Fruit fly (Drosophila melanogaster) whole organism, embryonic: ENCODE results near the gene Uggt.

ENCODE experiments used
- Abd-B ChIP-seq: fragments of 200-800 bp; sonication (Bioruptor generic); optimal IDR thresholded peaks from 2 replicates; lab custom pipeline; 2018; ENCODE audit warnings: missing biosample characterization, mild to moderate bottlenecking, missing genetic modification characterization, moderate library complexity
- CG10431 ChIP-seq: fragments of 200-800 bp; sonication (Bioruptor generic); optimal IDR thresholded peaks from 3 replicates; lab custom pipeline; 2018; ENCODE audit warnings: missing biosample characterization, mild to moderate bottlenecking, missing genetic modification characterization
- CG11247 ChIP-seq: fragments of 200-800 bp; sonication (Bioruptor generic); IDR thresholded peaks from 2 replicates; pipeline ENCODE4 v1.3.6; 2022; ENCODE audit warnings: missing biosample characterization, missing genetic modification characterization
- CG12071 ChIP-seq: fragments of 200-800 bp; sonication (Bioruptor generic); optimal IDR thresholded peaks from 3 replicates; lab custom pipeline; 2018; ENCODE audit warnings: missing biosample characterization, mild to moderate bottlenecking, missing genetic modification characterization
- CG14710 ChIP-seq: fragments of 200-800 bp; sonication (Bioruptor generic); optimal IDR thresholded peaks from 3 replicates; lab custom pipeline; 2019; ENCODE audit warnings: missing biosample characterization, mild to moderate bottlenecking, missing genetic modification characterization, moderate library complexity
- CG15269 ChIP-seq: fragments of 200-800 bp; sonication (Bioruptor generic); optimal IDR thresholded peaks from 2 replicates; lab custom pipeline; 2018; ENCODE audit warnings: missing biosample characterization, mild to moderate bottlenecking, missing genetic modification characterization, moderate library complexity
- CG15514 ChIP-seq: fragments of 200-800 bp; sonication (Bioruptor generic); optimal IDR thresholded peaks from 3 replicates; lab custom pipeline; 2017; ENCODE audit warnings: missing biosample characterization, missing genetic modification characterization, mild to moderate bottlenecking, moderate library complexity, missing genetic modification reagents
- CG1647 ChIP-seq: fragments of 200-800 bp; sonication (Bioruptor generic); optimal IDR thresholded peaks from 3 replicates; lab custom pipeline; 2016; ENCODE audit warnings: missing biosample characterization, missing genetic modification characterization
- CG17361 ChIP-seq: fragments of 200-800 bp; sonication (Bioruptor generic); IDR thresholded peaks from 3 replicates; pipeline ENCODE4 v1.3.6; 2022; ENCODE audit warnings: missing biosample characterization, missing genetic modification characterization
- CG17385 ChIP-seq: fragments of 200-800 bp; sonication (Bioruptor generic); optimal IDR thresholded peaks from 3 replicates; lab custom pipeline; 2018; ENCODE audit warnings: missing biosample characterization, mild to moderate bottlenecking, missing genetic modification characterization
- CG17568 ChIP-seq: fragments of 200-800 bp; sonication (Bioruptor generic); optimal IDR thresholded peaks from 2 replicates; lab custom pipeline; 2018; ENCODE audit warnings: missing biosample characterization, mild to moderate bottlenecking, missing genetic modification characterization, moderate library complexity
- CG2678 ChIP-seq: fragments of 200-800 bp; sonication (Bioruptor generic); optimal IDR thresholded peaks from 3 replicates; lab custom pipeline; 2019; ENCODE audit warnings: missing biosample characterization, mild to moderate bottlenecking, missing genetic modification characterization, moderate library complexity
- CG2875 ChIP-seq: fragments of 200-800 bp; sonication (Bioruptor generic); optimal IDR thresholded peaks from 2 replicates; lab custom pipeline; 2017; ENCODE audit warnings: missing biosample characterization, mild to moderate bottlenecking, missing genetic modification characterization, missing genetic modification reagents
- CG30431 ChIP-seq: fragments of 200-800 bp; sonication (Bioruptor generic); optimal IDR thresholded peaks from 2 replicates; lab custom pipeline; 2017; ENCODE audit warnings: missing biosample characterization, missing genetic modification characterization
- CG3065 ChIP-seq: fragments of 200-800 bp; sonication (Bioruptor generic); optimal IDR thresholded peaks from 2 replicates; lab custom pipeline; 2016; ENCODE audit warnings: missing biosample characterization, missing genetic modification characterization
- CG31365 ChIP-seq: fragments of 200-800 bp; sonication (Bioruptor generic); optimal IDR thresholded peaks from 2 replicates; lab custom pipeline; 2018; ENCODE audit warnings: missing biosample characterization, mild to moderate bottlenecking, missing genetic modification characterization
- CG9727 ChIP-seq: fragments of 200-800 bp; sonication (Bioruptor generic); optimal IDR thresholded peaks from 3 replicates; lab custom pipeline; 2017; ENCODE audit warnings: missing biosample characterization, mild to moderate bottlenecking, missing genetic modification characterization
- D19A ChIP-seq: fragments of 200-800 bp; optimal IDR thresholded peaks from 3 replicates; lab custom pipeline; 2019; ENCODE audit warnings: missing biosample characterization, mild to moderate bottlenecking, missing genetic modification characterization, moderate library complexity
- Dek ChIP-seq: fragments of 200-800 bp; sonication (Bioruptor generic); optimal IDR thresholded peaks from 3 replicates; lab custom pipeline; 2019; ENCODE audit warnings: missing biosample characterization, mild to moderate bottlenecking, missing genetic modification characterization, moderate library complexity
- Doc3 ChIP-seq: fragments of 200-800 bp; sonication (Bioruptor generic); IDR thresholded peaks from 3 replicates; pipeline ENCODE4 v1.3.6; 2022; ENCODE audit warnings: missing biosample characterization, missing genetic modification characterization; ENCODE audit not compliant: partially characterized antibody
- Fer1 ChIP-seq: fragments of 200-800 bp; sonication (Bioruptor generic); optimal IDR thresholded peaks from 2 replicates; lab custom pipeline; 2017; ENCODE audit warnings: missing biosample characterization, mild to moderate bottlenecking, missing genetic modification characterization
- Hand ChIP-seq: fragments of 200-800 bp; sonication (Bioruptor generic); optimal IDR thresholded peaks from 2 replicates; lab custom pipeline; 2017; ENCODE audit warnings: mild to moderate bottlenecking, missing biosample characterization, missing genetic modification reagents, missing genetic modification characterization
- HmgZ ChIP-seq: fragments of 200-800 bp; sonication (Bioruptor generic); optimal IDR thresholded peaks from 2 replicates; lab custom pipeline; 2018; ENCODE audit warnings: missing biosample characterization, mild to moderate bottlenecking, missing genetic modification characterization
- Hr39 ChIP-seq: fragments of >200 bp; optimal IDR thresholded peaks from 2 replicates; lab custom pipeline; 2017
- Jarid2 ChIP-seq: fragments of 200-800 bp; sonication (Bioruptor generic); optimal IDR thresholded peaks from 3 replicates; lab custom pipeline; 2017; ENCODE audit warnings: mild to moderate bottlenecking, missing biosample characterization, missing genetic modification reagents, missing genetic modification characterization
- MTF-1 ChIP-seq: fragments of 200-800 bp; sonication (Bioruptor generic); optimal IDR thresholded peaks from 2 replicates; lab custom pipeline; 2018; ENCODE audit warnings: missing biosample characterization, mild to moderate bottlenecking, missing genetic modification characterization, borderline replicate concordance
- Mad ChIP-seq: fragments of 200-800 bp; sonication (Bioruptor generic); optimal IDR thresholded peaks from 2 replicates; lab custom pipeline; 2016; ENCODE audit warnings: missing biosample characterization, missing genetic modification characterization
- Oaz ChIP-seq: fragments of 200-800 bp; sonication (Bioruptor generic); IDR thresholded peaks from 2 replicates; pipeline ENCODE4 v1.3.6; 2022; ENCODE audit warnings: missing biosample characterization, missing genetic modification characterization
- Rx ChIP-seq: fragments of 200-800 bp; sonication (Bioruptor generic); IDR thresholded peaks from 2 replicates; pipeline ENCODE4 v1.3.6; 2022; ENCODE audit warnings: missing biosample characterization, missing genetic modification characterization
- Sry-β ChIP-seq: fragments of 200-800 bp; sonication (Bioruptor generic); optimal IDR thresholded peaks from 2 replicates; lab custom pipeline; 2018; ENCODE audit warnings: missing biosample characterization, mild to moderate bottlenecking, missing genetic modification characterization, moderate library complexity
- Stat92E ChIP-seq, 3 experiments: fragments of >200 bp in 2 of 3; fragments of 200-800 bp in 1 of 3; sonication (Bioruptor generic) in 1 of 3; optimal IDR thresholded peaks; 2 replicates each; lab custom pipeline; 2017 to 2019; ENCODE audit warnings: missing biosample characterization in 3 of 3, missing genetic modification characterization in 3 of 3, mild to moderate bottlenecking in 1 of 3, moderate library complexity in 1 of 3
- Trl ChIP-seq, 3 experiments: fragments of >200 bp in 2 of 3; fragments of 200-800 bp in 1 of 3; sonication (Bioruptor generic) in 1 of 3; optimal IDR thresholded peaks; 2 replicates in 1 of 3; 3 replicates in 2 of 3; lab custom pipeline; 2016 to 2017; ENCODE audit warnings: missing biosample characterization in 1 of 3, missing genetic modification characterization in 1 of 3
- Xrp1 ChIP-seq: fragments of 200-800 bp; sonication (Bioruptor generic); IDR thresholded peaks from 2 replicates; pipeline ENCODE4 v1.3.6; 2022; ENCODE audit warnings: missing biosample characterization, missing genetic modification characterization
- bab2 ChIP-seq: fragments of 200-800 bp; sonication (Bioruptor generic); optimal IDR thresholded peaks from 2 replicates; lab custom pipeline; 2016; ENCODE audit warnings: missing biosample characterization, missing genetic modification characterization
- cato ChIP-seq: fragments of 200-800 bp; sonication (Bioruptor generic); optimal IDR thresholded peaks from 2 replicates; lab custom pipeline; 2016; ENCODE audit warnings: missing biosample characterization, missing genetic modification characterization, borderline replicate concordance
- caup ChIP-seq: fragments of 200-800 bp; sonication (Bioruptor generic); optimal IDR thresholded peaks from 3 replicates; lab custom pipeline; 2017; ENCODE audit warnings: missing biosample characterization, mild to moderate bottlenecking, missing genetic modification characterization, moderate library complexity; ENCODE audit not compliant: severe bottlenecking
- dan ChIP-seq: fragments of 200-800 bp; sonication (Bioruptor generic); IDR thresholded peaks from 2 replicates; pipeline ENCODE4 v1.3.6; 2022; ENCODE audit warnings: missing biosample characterization, missing genetic modification characterization
- fd96Cb ChIP-seq: fragments of 200-800 bp; sonication (Bioruptor generic); optimal IDR thresholded peaks from 2 replicates; lab custom pipeline; 2018; ENCODE audit warnings: missing biosample characterization, mild to moderate bottlenecking, missing genetic modification characterization, moderate library complexity
- grn ChIP-seq: fragments of 200-800 bp; sonication (Bioruptor generic); optimal IDR thresholded peaks from 3 replicates; lab custom pipeline; 2017; ENCODE audit warnings: missing biosample characterization, missing genetic modification characterization
- h ChIP-seq: fragments of >200 bp; optimal IDR thresholded peaks from 2 replicates; lab custom pipeline; 2017
- nmo ChIP-seq: fragments of 200-800 bp; sonication (Bioruptor generic); optimal IDR thresholded peaks from 2 replicates; lab custom pipeline; 2018; ENCODE audit warnings: missing biosample characterization, mild to moderate bottlenecking, missing genetic modification characterization, moderate library complexity
- nom ChIP-seq: fragments of 200-800 bp; sonication (Bioruptor generic); optimal IDR thresholded peaks from 2 replicates; lab custom pipeline; 2017; ENCODE audit warnings: missing biosample characterization, missing genetic modification characterization, mild to moderate bottlenecking, moderate library complexity, missing genetic modification reagents
- odd ChIP-seq: fragments of 200-800 bp; sonication (Bioruptor generic); optimal IDR thresholded peaks from 2 replicates; lab custom pipeline; 2017; ENCODE audit warnings: missing biosample characterization, mild to moderate bottlenecking, missing genetic modification characterization
- onecut ChIP-seq: fragments of 200-800 bp; sonication (Bioruptor generic); IDR thresholded peaks from 2 replicates; pipeline ENCODE4 v1.3.6; 2022; ENCODE audit warnings: missing biosample characterization, missing genetic modification characterization
- salm ChIP-seq: fragments of 200-800 bp; sonication (Bioruptor generic); optimal IDR thresholded peaks from 2 replicates; lab custom pipeline; 2018; ENCODE audit warnings: missing biosample characterization, mild to moderate bottlenecking, missing genetic modification characterization
- sob ChIP-seq: fragments of 200-800 bp; sonication (Bioruptor generic); IDR thresholded peaks from 2 replicates; pipeline ENCODE4 v1.3.6; 2022; ENCODE audit warnings: missing biosample characterization, missing genetic modification characterization
- sug ChIP-seq: fragments of 200-800 bp; optimal IDR thresholded peaks from 2 replicates; lab custom pipeline; 2019; ENCODE audit warnings: missing biosample characterization, mild to moderate bottlenecking, missing genetic modification characterization, moderate library complexity
- tx ChIP-seq: fragments of 200-800 bp; sonication (Bioruptor generic); optimal IDR thresholded peaks from 2 replicates; lab custom pipeline; 2016; ENCODE audit warnings: missing biosample characterization, missing genetic modification characterization
- unpg ChIP-seq: fragments of 200-800 bp; sonication (Bioruptor generic); optimal IDR thresholded peaks from 3 replicates; lab custom pipeline; 2018; ENCODE audit warnings: missing biosample characterization, mild to moderate bottlenecking, missing genetic modification characterization, moderate library complexity

Gene Uggt

DNA sequence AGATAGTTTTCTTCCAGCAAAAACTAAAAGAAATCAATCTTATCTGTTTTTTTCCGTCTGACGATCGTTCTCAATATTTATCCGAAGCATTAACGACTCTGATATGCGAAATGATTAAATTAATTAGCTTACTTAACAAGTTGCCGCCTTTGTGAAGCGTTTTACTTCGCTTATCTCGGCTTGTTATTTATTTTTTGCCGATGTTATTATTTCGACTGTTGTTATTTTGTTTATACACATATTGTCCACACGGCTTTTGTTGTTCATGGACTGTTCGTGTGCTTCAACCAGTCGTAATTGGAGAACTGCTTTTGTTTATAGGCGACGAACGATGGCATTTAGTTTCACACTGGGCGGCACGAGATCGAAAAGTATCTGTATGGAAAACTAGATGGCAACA, 39.3 kb upstream of the Uggt start (continued):
- no peak for TF ChIP-seq MTF-1 (GFP tag; lab: Kevin White, UChicago)
- TF ChIP-seq CG15269 (tag; lab: Kevin White, UChicago): peak; percentile 52
- peak; percentile 3 for TF ChIP-seq CG17385 (GFP tag; lab: Kevin White, UChicago)
- TF ChIP-seq CG12071 (GFP tag; lab: Kevin White, UChicago): peak; percentile 39
- no peak for TF ChIP-seq Stat92E (GFP tag; optimal IDR thresholded peaks at IDR 0.05; lab: Kevin White, UChicago)
- TF ChIP-seq bab2 (GFP tag; lab: Kevin White, UChicago): peak; percentile 31
- 0 out of 2 replicates have a peak, but pooled peaks have one; percentile 10 for TF ChIP-seq Xrp1 (GFP tag; lab: Robert Waterston, UW)
- TF ChIP-seq Dek (tag; lab: Kevin White, UChicago): peak; percentile 45
- TF ChIP-seq sob (GFP tag; lab: Robert Waterston, UW): 0 out of 2 replicates have a peak, but pooled peaks have one; percentile 16
- no peak for TF ChIP-seq CG14710 (tag; lab: Kevin White, UChicago)
- peak; percentile 35 for TF ChIP-seq CG17568
- TF ChIP-seq CG2875 (GFP tag; lab: Kevin White, UChicago): peak; percentile 5
- peak; percentile 38 for TF ChIP-seq CG15514 (GFP tag; lab: Kevin White, UChicago)
- TF ChIP-seq odd: peak; percentile 35
- TF ChIP-seq h: no peak
- TF ChIP-seq, all 482 proteins: peak for 50

DNA sequence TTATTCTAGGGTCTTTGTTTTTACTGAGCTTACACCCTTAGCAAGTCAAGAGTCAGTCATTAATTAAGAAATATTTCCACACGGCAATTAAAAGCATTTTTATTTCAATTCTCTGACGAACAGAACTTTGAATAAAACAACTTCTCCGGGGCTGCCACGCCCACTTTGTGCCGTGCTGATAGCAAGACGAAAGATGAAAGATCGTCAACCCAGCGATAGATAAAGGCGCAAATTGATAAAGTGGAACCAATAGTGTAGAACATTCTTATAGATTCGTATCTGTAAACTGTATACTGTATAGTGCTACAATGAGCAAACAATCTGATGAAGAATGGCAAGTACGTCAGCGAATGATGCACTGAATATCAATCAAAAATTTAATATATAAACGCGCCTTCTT, 37.6 kb upstream of the Uggt start:
- TF ChIP-seq fd96Cb (tag; lab: Kevin White, UChicago) (no peak), cato (GFP tag; lab: Kevin White, UChicago) (no peak), onecut (GFP tag; lab: Robert Waterston, UW) (no peak), bab2 (GFP tag; lab: Kevin White, UChicago) (no peak), D19A (tag; lab: Kevin White, UChicago) (no peak), nmo (GFP tag; lab: Kevin White, UChicago) (no peak), salm (tag; lab: Kevin White, UChicago) (no peak), CG15269 (tag; lab: Kevin White, UChicago) (no peak), CG2678 (no peak), Trl (optimal IDR thresholded peaks at IDR 0.05; lab: Kevin White, UChicago) (peak; percentile 13), Trl (GFP tag; optimal IDR thresholded peaks at IDR 0.05; lab: Kevin White, UChicago) (no peak), sug (tag; lab: Kevin White, UChicago) (peak; percentile 20), CG9727 (GFP tag; lab: Kevin White, UChicago) (no peak), CG17361 (GFP tag; lab: Robert Waterston, UW) (no peak), Fer1 (no peak), caup (GFP tag; lab: Kevin White, UChicago) (peak; percentile 0), Abd-B (GFP tag; lab: Kevin White, UChicago) (no peak), tx (GFP tag; lab: Kevin White, UChicago) (no peak), Oaz (GFP tag; lab: Robert Waterston, UW) (no peak), CG3065 (GFP tag; lab: Kevin White, UChicago) (peak; percentile 53), dan (no peak), CG31365 (tag; lab: Kevin White, UChicago) (no peak), Mad (GFP tag; lab: Kevin White, UChicago) (no peak), Rx (GFP tag; lab: Robert Waterston, UW) (no peak), Jarid2 (GFP tag; lab: Kevin White, UChicago) (no peak), Doc3 (GFP tag; lab: Robert Waterston, UW) (no peak), CG10431 (no peak), HmgZ (tag; lab: Kevin White, UChicago) (peak; percentile 4), grn (GFP tag; lab: Kevin White, UChicago) (peak; percentile 73), CG1647 (GFP tag; lab: Kevin White, UChicago) (no peak), nom (GFP tag; lab: Kevin White, UChicago) (no peak), Hr39 (lab: Kevin White, UChicago) (no peak), CG30431 (GFP tag; lab: Kevin White, UChicago) (no peak), Hand (GFP tag; lab: Kevin White, UChicago) (no peak), Sry-β (no peak), CG11247 (no peak), unpg (GFP tag; lab: Kevin White, UChicago) (no peak)
